Worm (Caenorhabditis elegans) whole organism, L1 larva: ENCODE data around the gene T05B4.12.

Source experiments
- C04F5.9 ChIP-seq: sonication (generic microtip); optimal IDR thresholded peaks from 2 replicates; lab custom pipeline; 2016; ENCODE audit warnings: missing genetic modification characterization, missing compliant biosample characterization
- aha-1 ChIP-seq: fragments of 150-350 bp; optimal IDR thresholded peaks from 2 replicates; lab custom pipeline; 2014; ENCODE audit warnings: missing biosample characterization, missing genetic modification characterization
- ama-1 ChIP-seq: fragments of 150-350 bp; optimal IDR thresholded peaks from 2 replicates; lab custom pipeline; 2014
- ceh-8 ChIP-seq: fragments of 200-800 bp; sonication (Bioruptor generic); optimal IDR thresholded peaks from 2 replicates; lab custom pipeline; 2018; ENCODE audit warnings: mild to moderate bottlenecking, missing genetic modification characterization, moderate library complexity, missing compliant biosample characterization
- ceh-90 ChIP-seq: sonication (generic microtip); optimal IDR thresholded peaks from 2 replicates; lab custom pipeline; 2016; ENCODE audit warnings: missing genetic modification characterization, missing compliant biosample characterization
- ces-1 ChIP-seq: fragments of 150-350 bp; optimal IDR thresholded peaks from 2 replicates; lab custom pipeline; 2014; ENCODE audit warnings: missing biosample characterization, missing genetic modification reagents, missing genetic modification characterization
- dpl-1 ChIP-seq, 3 experiments: fragments of 150-350 bp in 2 of 3; sonication (generic microtip) in 1 of 3; optimal IDR thresholded peaks; 2 replicates each; lab custom pipeline; 2014 to 2017; ENCODE audit warnings: missing biosample characterization in 3 of 3, missing genetic modification characterization in 3 of 3, missing genetic modification reagents in 3 of 3
- dsc-1 ChIP-seq: sonication (generic microtip); optimal IDR thresholded peaks from 2 replicates; lab custom pipeline; 2016; ENCODE audit warnings: mild to moderate bottlenecking, missing genetic modification characterization, missing compliant biosample characterization
- efl-1 ChIP-seq, 4 experiments: fragments of 150-350 bp; optimal IDR thresholded peaks in 3 of 4; peaks in 1 of 4; 1 replicate in 1 of 4; 2 replicates in 3 of 4; lab custom pipeline; 2014; ENCODE audit warnings: missing biosample characterization in 2 of 4, missing genetic modification characterization in 2 of 4, missing genetic modification reagents in 2 of 4
- egl-13 ChIP-seq: sonication (generic microtip); optimal IDR thresholded peaks from 2 replicates; lab custom pipeline; 2016; ENCODE audit warnings: missing genotype, missing genetic modification reagents, missing genetic modification characterization, missing compliant biosample characterization
- egl-27 ChIP-seq, 2 experiments: fragments of 150-350 bp in 1 of 2; sonication (generic microtip); optimal IDR thresholded peaks; 3 replicates each; lab custom pipeline; 2017 to 2018; ENCODE audit warnings: missing biosample characterization in 2 of 2, missing genetic modification characterization in 2 of 2, missing genetic modification reagents in 2 of 2
- elt-3 ChIP-seq, 6 experiments: fragments of 150-350 bp in 1 of 6; sonication (generic microtip); optimal IDR thresholded peaks; 2 replicates each; lab custom pipeline; 2017 to 2018; ENCODE audit warnings: missing biosample characterization in 6 of 6, missing genetic modification characterization in 6 of 6, inconsistent platforms in 1 of 6
- ets-5 ChIP-seq: fragments of 200-800 bp; sonication (Bioruptor generic); IDR thresholded peaks from 2 replicates; pipeline ENCODE4 v1.3.6; 2022; ENCODE audit warnings: missing genetic modification characterization, missing compliant biosample characterization
- fkh-4 ChIP-seq: sonication (generic microtip); optimal IDR thresholded peaks from 2 replicates; lab custom pipeline; 2016; ENCODE audit warnings: missing compliant biosample characterization, missing genetic modification characterization, borderline replicate concordance
- fos-1 ChIP-seq: fragments of 150-350 bp; optimal IDR thresholded peaks from 2 replicates; lab custom pipeline; 2014; ENCODE audit warnings: missing biosample characterization, missing genetic modification characterization
- hlh-4 ChIP-seq: sonication (generic microtip); optimal IDR thresholded peaks from 2 replicates; lab custom pipeline; 2016; ENCODE audit warnings: mild to moderate bottlenecking, missing genetic modification characterization, missing compliant biosample characterization
- hpl-2 ChIP-seq: fragments of 150-350 bp; optimal IDR thresholded peaks from 2 replicates; lab custom pipeline; 2014; ENCODE audit warnings: missing biosample characterization, missing genetic modification reagents, missing genetic modification characterization
- irx-1 ChIP-seq: sonication (generic microtip); optimal IDR thresholded peaks from 2 replicates; lab custom pipeline; 2016; ENCODE audit warnings: missing genetic modification characterization, missing compliant biosample characterization
- isw-1 ChIP-seq: fragments of 200-800 bp; sonication (Bioruptor generic); IDR thresholded peaks from 2 replicates; pipeline ENCODE4 v1.3.6; 2022; ENCODE audit warnings: missing genetic modification characterization, missing compliant biosample characterization
- lin-14 ChIP-seq: fragments of 200-800 bp; sonication (Bioruptor generic); optimal IDR thresholded peaks from 2 replicates; lab custom pipeline; 2018; ENCODE audit warnings: mild to moderate bottlenecking, missing genetic modification characterization, moderate library complexity, missing compliant biosample characterization
- lin-15B ChIP-seq: fragments of 150-350 bp; sonication (generic microtip); optimal IDR thresholded peaks from 3 replicates; lab custom pipeline; 2014; ENCODE audit warnings: missing biosample characterization, missing genetic modification characterization
- lin-35 ChIP-seq, 2 experiments: fragments of 150-350 bp; optimal IDR thresholded peaks; 2 replicates each; lab custom pipeline; 2014; ENCODE audit warnings: missing biosample characterization in 2 of 2, missing genetic modification characterization in 2 of 2, missing genetic modification reagents in 2 of 2
- mef-2 ChIP-seq: fragments of 150-350 bp; optimal IDR thresholded peaks from 2 replicates; lab custom pipeline; 2014; ENCODE audit warnings: missing biosample characterization, missing genetic modification characterization
- nhr-11 ChIP-seq: fragments of 150-350 bp; optimal IDR thresholded peaks from 2 replicates; lab custom pipeline; 2014; ENCODE audit warnings: missing biosample characterization, missing genetic modification characterization
- nhr-19 ChIP-seq: fragments of 200-800 bp; sonication (Bioruptor generic); conservative IDR thresholded peaks from 2 replicates; pipeline ENCODE4 v1.3.6; 2022; ENCODE audit warnings: missing genetic modification characterization, missing compliant biosample characterization
- nhr-28 ChIP-seq: fragments of 150-350 bp; optimal IDR thresholded peaks from 2 replicates; lab custom pipeline; 2014; ENCODE audit warnings: missing biosample characterization, missing genetic modification characterization
- nhr-84 ChIP-seq: sonication (generic microtip); optimal IDR thresholded peaks from 2 replicates; lab custom pipeline; 2017; ENCODE audit warnings: missing biosample characterization, missing genetic modification characterization
- nhr-85 ChIP-seq: sonication (generic microtip); peaks from one replicate; lab custom pipeline; 2016; ENCODE audit warnings: missing genetic modification characterization, inconsistent platforms, missing compliant biosample characterization
- skn-1 ChIP-seq: fragments of 150-350 bp; optimal IDR thresholded peaks from 2 replicates; lab custom pipeline; 2014; ENCODE audit warnings: missing biosample characterization, missing genetic modification characterization
- snu-23 ChIP-seq: sonication (generic microtip); optimal IDR thresholded peaks from 2 replicates; lab custom pipeline; 2016; ENCODE audit warnings: missing genetic modification characterization, missing compliant biosample characterization
- sox-4 ChIP-seq: sonication (generic microtip); optimal IDR thresholded peaks from 2 replicates; lab custom pipeline; 2016; ENCODE audit warnings: missing genetic modification characterization, missing compliant biosample characterization
- sptf-1 ChIP-seq: fragments of 150-350 bp; optimal IDR thresholded peaks from 2 replicates; lab custom pipeline; 2014; ENCODE audit warnings: missing biosample characterization, missing genetic modification characterization
- tlp-1 ChIP-seq: fragments of 150-350 bp; optimal IDR thresholded peaks from 2 replicates; lab custom pipeline; 2014; ENCODE audit warnings: missing biosample characterization, missing genetic modification characterization
- unc-30 ChIP-seq: sonication (generic microtip); optimal IDR thresholded peaks from 2 replicates; lab custom pipeline; 2017; ENCODE audit warnings: missing biosample characterization, missing genetic modification characterization
- unc-86 ChIP-seq: sonication (generic microtip); optimal IDR thresholded peaks from 2 replicates; lab custom pipeline; 2016; ENCODE audit warnings: missing genetic modification characterization, missing compliant biosample characterization
- xbp-1 ChIP-seq: sonication (generic microtip); optimal IDR thresholded peaks from 2 replicates; lab custom pipeline; 2016; ENCODE audit warnings: missing genetic modification characterization, missing compliant biosample characterization
- zag-1 ChIP-seq: fragments of 150-350 bp; optimal IDR thresholded peaks from 2 replicates; lab custom pipeline; 2014; ENCODE audit warnings: missing biosample characterization, missing genetic modification characterization

The T05B4.12 gene

ce11 chrV:4125552-4126084 lies at the start of gene T05B4.12:
TSS of gene T05B4.12 (minus strand) at chrV:4126034.
- TF ChIP-seq nhr-11 (tag; lab: Kevin White, UChicago) (no peak), hpl-2 (GFP tag; lab: Kevin White, UChicago) (no peak), ces-1 (GFP tag; lab: Kevin White, UChicago) (no peak), nhr-84 (tag; lab: Kevin White, UChicago) (no peak), snu-23 (GFP tag; lab: Kevin White, UChicago) (no peak)

- TF ChIP-seq elt-3 (tag; optimal IDR thresholded peaks at IDR 0.05; lab: Kevin White, UChicago) (no peak), hlh-4 (tag; lab: Kevin White, UChicago) (no peak), lin-15B (tag; lab: Kevin White, UChicago) (no peak), sox-4 (no peak), irx-1 (no peak), lin-14 (GFP tag; lab: Kevin White, UChicago) (no peak), nhr-19 (GFP tag; lab: Robert Waterston, UW) (no peak), ceh-90 (tag; lab: Kevin White, UChicago) (no peak), C04F5.9 (tag; lab: Kevin White, UChicago) (no peak), unc-86 (tag; lab: Kevin White, UChicago) (no peak)
Observed at ce11 chrV:4175624-4176023, 49.8 kb upstream of the T05B4.12 start, which contains the start of the genes coh-4 and pid-5. TSS of gene coh-4 (minus strand) at chrV:4175640. TSS of gene pid-5 (plus strand) at chrV:4175882.

ce11 chrV:4170138-4170537 lies 44.3 kb upstream of the T05B4.12 start, which contains the start of gene Y45G5AM.7:
TSS of gene Y45G5AM.7 (minus strand) at chrV:4170238.
- TF ChIP-seq efl-1 (optimal IDR thresholded peaks at IDR 0.05; lab: Kevin White, UChicago) (no peak), efl-1 (GFP tag; optimal IDR thresholded peaks at IDR 0.05 in 1 of 2; lab: Kevin White, UChicago) (peak in 1 of 2 experiments; percentile 68), skn-1 (no peak)
- TF ChIP-seq, all 84 proteins: peak for 1

- TF ChIP-seq dsc-1 (tag; lab: Kevin White, UChicago) (no peak), egl-13 (tag; lab: Kevin White, UChicago) (no peak), nhr-28 (no peak), isw-1 (GFP tag; lab: Robert Waterston, UW) (no peak), ets-5 (GFP tag; lab: Robert Waterston, UW) (no peak), sox-4 (no peak), ces-1 (GFP tag; lab: Kevin White, UChicago) (no peak), nhr-85 (tag; lab: Kevin White, UChicago) (no peak), zag-1 (no peak), egl-27 (tag; optimal IDR thresholded peaks at IDR 0.05; lab: Kevin White, UChicago) (no peak), ceh-8 (no peak), fkh-4 (tag; lab: Kevin White, UChicago) (no peak), fos-1 (tag; lab: Kevin White, UChicago) (no peak), lin-35 (GFP tag; optimal IDR thresholded peaks at IDR 0.05; lab: Kevin White, UChicago) (peak in 1 of 2 experiments; percentile 60), efl-1 (optimal IDR thresholded peaks at IDR 0.05; lab: Kevin White, UChicago) (peak; percentile 29 to 31), efl-1 (GFP tag; optimal IDR thresholded peaks at IDR 0.05 in 1 of 2; lab: Kevin White, UChicago) (peak; percentile 41 to 94), ama-1 (lab: Kevin White, UChicago) (no peak), xbp-1 (tag; lab: Kevin White, UChicago) (no peak), nhr-84 (tag; lab: Kevin White, UChicago) (no peak), unc-30 (tag; lab: Kevin White, UChicago) (no peak), aha-1 (tag; lab: Kevin White, UChicago) (no peak), lin-15B (tag; lab: Kevin White, UChicago) (peak; percentile 37), mef-2 (tag; lab: Kevin White, UChicago) (no peak), dpl-1 (GFP tag; optimal IDR thresholded peaks at IDR 0.05; lab: Kevin White, UChicago) (peak in 2 of 3 experiments; percentile 25 to 54), tlp-1 (tag; lab: Kevin White, UChicago) (no peak), sptf-1 (tag; lab: Kevin White, UChicago) (no peak)
Observed at ce11 chrV:4169658-4170057, 43.8 kb upstream of the T05B4.12 start.
